Fruit fly (Drosophila melanogaster): ENCODE measurements around the gene pie.

pie gene

dm6 chr2L:10413251-10414127 lies 9.1 kb downstream of the pie start, which contains the start of the genes CG5355 and Klp31E (continued):
- peak; percentile 51 for TF ChIP-seq Atf3 (GFP tag; optimal IDR thresholded peaks at IDR 0.05)
- TF ChIP-seq insv (GFP tag; optimal IDR thresholded peaks at IDR 0.05), result peak in 1 of 2 experiments; percentile 26
- TF ChIP-seq dmrt11E (tag; optimal IDR thresholded peaks at IDR 0.05), result peak; percentile 80
- TF ChIP-seq btn (GFP tag; optimal IDR thresholded peaks at IDR 0.05), result no peak
- TF ChIP-seq hb (GFP tag; IDR thresholded peaks at IDR 0.05; ENCODE audit: partially characterized antibody), result no peak
- TF ChIP-seq CG14014 (GFP tag; IDR thresholded peaks at IDR 0.05), result no peak
- TF ChIP-seq fd102C (GFP tag; optimal IDR thresholded peaks at IDR 0.05), result no peak
- TF ChIP-seq p53 (GFP tag; optimal IDR thresholded peaks at IDR 0.05), result no peak
- TF ChIP-seq CG30403 (GFP tag; optimal IDR thresholded peaks at IDR 0.05), result peak; percentile 79
- peak; percentile 87 for TF ChIP-seq CG9727 (GFP tag; optimal IDR thresholded peaks at IDR 0.05)
- no peak for TF ChIP-seq Lpt (GFP tag; optimal IDR thresholded peaks at IDR 0.05)
- TF ChIP-seq pho (GFP tag; optimal IDR thresholded peaks at IDR 0.05), result peak; percentile 22
- TF ChIP-seq CG31224 (GFP tag; IDR thresholded peaks at IDR 0.05), result peak; percentile 59
- TF ChIP-seq CG12391 (tag; optimal IDR thresholded peaks at IDR 0.05), result peak; percentile 84
- TF ChIP-seq CG3838 (GFP tag; optimal IDR thresholded peaks at IDR 0.05), result no peak
- TF ChIP-seq Doc2 (GFP tag; IDR thresholded peaks at IDR 0.05), result no peak
- TF ChIP-seq Aef1 (GFP tag; IDR thresholded peaks at IDR 0.05), result 0 out of 3 replicates have a peak, but pooled peaks have one; percentile 26
- no peak for TF ChIP-seq yki (optimal IDR thresholded peaks at IDR 0.05)
- TF ChIP-seq ken (GFP tag; IDR thresholded peaks at IDR 0.05), result peak; percentile 52; the same call in 1 of the 3 replicates
- peak; percentile 34 for TF ChIP-seq chm (GFP tag; IDR thresholded peaks at IDR 0.05)
- TF ChIP-seq CG10366 (GFP tag; IDR thresholded peaks at IDR 0.05), result no peak
- TF ChIP-seq oc (tag; optimal IDR thresholded peaks at IDR 0.05), result no peak
- no peak for TF ChIP-seq CG8478 (optimal IDR thresholded peaks at IDR 0.05)
- TF ChIP-seq Hr39 (optimal IDR thresholded peaks at IDR 0.05), result no peak
- peak in 1 of 2 experiments; percentile 40 for TF ChIP-seq Hr51 (GFP tag; optimal IDR thresholded peaks at IDR 0.05)
- TF ChIP-seq z (GFP tag; IDR thresholded peaks at IDR 0.05), result no peak
- TF ChIP-seq Chrac-16 (GFP tag; optimal IDR thresholded peaks at IDR 0.05), result peak; percentile 66
- TF ChIP-seq Neu2 (GFP tag; optimal IDR thresholded peaks at IDR 0.05; ENCODE audit: borderline replicate concordance), result peak; percentile 87
- no peak for TF ChIP-seq ro (GFP tag; IDR thresholded peaks at IDR 0.05)
- peak; percentile 37 to 41 for TF ChIP-seq dpn (GFP tag; optimal IDR thresholded peaks at IDR 0.05)
- peak; percentile 57 for TF ChIP-seq jumu (GFP tag; optimal IDR thresholded peaks at IDR 0.05)
- TF ChIP-seq CG4820 (GFP tag; optimal IDR thresholded peaks at IDR 0.05), result peak; percentile 43
- TF ChIP-seq schlank (tag; optimal IDR thresholded peaks at IDR 0.05), result no peak
- TF ChIP-seq Bdp1 (GFP tag; optimal IDR thresholded peaks at IDR 0.05), result peak; percentile 17
- TF ChIP-seq scrt (GFP tag; optimal IDR thresholded peaks at IDR 0.05), result peak; percentile 63
- TF ChIP-seq chn (GFP tag; optimal IDR thresholded peaks at IDR 0.05), result peak; percentile 41
- no peak for TF ChIP-seq sc (optimal IDR thresholded peaks at IDR 0.05)
- peak; percentile 67 for TF ChIP-seq sc (GFP tag; optimal IDR thresholded peaks at IDR 0.05)
- peak; percentile 53 for TF ChIP-seq Rfx (GFP tag; IDR thresholded peaks at IDR 0.05)
- TF ChIP-seq lov (optimal IDR thresholded peaks at IDR 0.05), result no peak
- TF ChIP-seq lov (GFP tag; IDR thresholded peaks at IDR 0.05), result no peak
- no peak for TF ChIP-seq Poxn (GFP tag; IDR thresholded peaks at IDR 0.05)
- no peak for TF ChIP-seq CG11093 (GFP tag; IDR thresholded peaks at IDR 0.05)
- TF ChIP-seq pita (GFP tag; optimal IDR thresholded peaks at IDR 0.05), result no peak
- TF ChIP-seq fd3F (GFP tag; optimal IDR thresholded peaks at IDR 0.05), result peak; percentile 64
- TF ChIP-seq gcm (GFP tag; optimal IDR thresholded peaks at IDR 0.05), result peak; percentile 45
- no peak for TF ChIP-seq CG17186 (GFP tag; optimal IDR thresholded peaks at IDR 0.05)
- TF ChIP-seq cad (GFP tag; optimal IDR thresholded peaks at IDR 0.05), result no peak
- TF ChIP-seq CG8944 (GFP tag; optimal IDR thresholded peaks at IDR 0.05), result peak; percentile 41
- no peak for TF ChIP-seq peb (GFP tag; IDR thresholded peaks at IDR 0.05)
- TF ChIP-seq Atf6 (GFP tag; IDR thresholded peaks at IDR 0.05), result peak; percentile 62
- 0 out of 3 replicates have a peak, but pooled peaks have one; percentile 24 for TF ChIP-seq CG2199 (GFP tag; IDR thresholded peaks at IDR 0.05)
